Worm (Caenorhabditis elegans) whole organism, L4 larva: ENCODE data around the gene vab-19.
A peak's percentile ranks its signal among the peaks of the same experiment; 100 is the strongest.

ENCODE experiments used
- D1046.2 ChIP-seq: fragments of 200-800 bp; sonication (Bioruptor generic); IDR thresholded peaks from 2 replicates; pipeline ENCODE4 v1.3.6; 2022; ENCODE audit warnings: missing genetic modification characterization, missing compliant biosample characterization
- F10B5.3 ChIP-seq: sonication (generic microtip); optimal IDR thresholded peaks from 2 replicates; lab custom pipeline; 2016; ENCODE audit warnings: mild to moderate bottlenecking, missing genetic modification characterization, missing compliant biosample characterization
- F26F4.8 ChIP-seq: fragments of 200-800 bp; sonication (Bioruptor generic); conservative IDR thresholded peaks from 2 replicates; pipeline ENCODE4 v1.3.6; 2022; ENCODE audit warnings: missing genetic modification characterization, missing compliant biosample characterization
- F49E8.2 ChIP-seq: sonication (generic microtip); optimal IDR thresholded peaks from 2 replicates; lab custom pipeline; 2016; ENCODE audit warnings: missing compliant biosample characterization, mild to moderate bottlenecking, missing genetic modification characterization, borderline replicate concordance
- Y75B8A.6 ChIP-seq: fragments of 200-800 bp; sonication (Bioruptor generic); IDR thresholded peaks from 2 replicates; pipeline ENCODE4 v1.3.6; 2022; ENCODE audit warnings: missing genetic modification reagents, missing genetic modification characterization, missing compliant biosample characterization
- ZK337.2 ChIP-seq: fragments of 200-800 bp; sonication (Bioruptor generic); IDR thresholded peaks from 2 replicates; pipeline ENCODE4 v1.3.6; 2022; ENCODE audit warnings: missing genetic modification reagents, missing genetic modification characterization, missing compliant biosample characterization
- aha-1 ChIP-seq: fragments of 150-350 bp; peaks from one replicate; lab custom pipeline; 2014; ENCODE audit warnings: missing biosample characterization, missing genetic modification characterization
- arid-1 ChIP-seq: fragments of 200-800 bp; sonication (Bioruptor generic); conservative IDR thresholded peaks from 2 replicates; pipeline ENCODE4 v1.3.6; 2022; ENCODE audit warnings: missing genetic modification reagents, missing genetic modification characterization, missing compliant biosample characterization
- ceh-62 ChIP-seq: sonication (generic microtip); optimal IDR thresholded peaks from 2 replicates; lab custom pipeline; 2017; ENCODE audit warnings: missing biosample characterization, missing genetic modification characterization
- ces-1 ChIP-seq: fragments of 150-350 bp; sonication (generic microtip); optimal IDR thresholded peaks from 4 replicates; lab custom pipeline; 2014; ENCODE audit warnings: missing biosample characterization, missing genetic modification reagents, missing genetic modification characterization
- daf-16 ChIP-seq, 3 experiments: sonication (generic microtip); optimal IDR thresholded peaks; 2 replicates each; lab custom pipeline; 2016 to 2017; ENCODE audit warnings: missing genetic modification characterization in 3 of 3, missing genetic modification reagents in 3 of 3, mild to moderate bottlenecking in 2 of 3, missing compliant biosample characterization in 2 of 3, missing biosample characterization in 1 of 3, moderate library complexity in 1 of 3
- daf-19 ChIP-seq: fragments of 200-800 bp; sonication (Bioruptor generic); conservative IDR thresholded peaks from 2 replicates; pipeline ENCODE4 v1.3.6; 2022; ENCODE audit warnings: missing genetic modification characterization, missing compliant biosample characterization
- dmd-6 ChIP-seq: fragments of 200-800 bp; sonication (Bioruptor generic); IDR thresholded peaks from 2 replicates; pipeline ENCODE4 v1.3.6; 2022; ENCODE audit warnings: missing genetic modification reagents, missing genetic modification characterization, missing compliant biosample characterization
- dmd-8 ChIP-seq: fragments of 200-800 bp; sonication (Bioruptor generic); IDR thresholded peaks from 2 replicates; pipeline ENCODE4 v1.3.6; 2022; ENCODE audit warnings: missing genetic modification characterization, missing compliant biosample characterization
- dmd-9 ChIP-seq: fragments of 200-800 bp; sonication (Bioruptor generic); IDR thresholded peaks from 2 replicates; pipeline ENCODE4 v1.3.6; 2022; ENCODE audit warnings: missing genetic modification reagents, missing genetic modification characterization, missing compliant biosample characterization
- dpl-1 ChIP-seq: fragments of 150-350 bp; optimal IDR thresholded peaks from 2 replicates; lab custom pipeline; 2014; ENCODE audit warnings: missing biosample characterization, missing genetic modification reagents, missing genetic modification characterization
- duxl-1 ChIP-seq: sonication (generic microtip); optimal IDR thresholded peaks from 2 replicates; lab custom pipeline; 2016; ENCODE audit warnings: mild to moderate bottlenecking, missing genetic modification characterization, moderate library complexity, missing compliant biosample characterization; ENCODE audit not compliant: poor library complexity
- dve-1 ChIP-seq: sonication (generic microtip); optimal IDR thresholded peaks from 2 replicates; lab custom pipeline; 2017; ENCODE audit warnings: antibody characterized with exemption, mild to moderate bottlenecking, missing genetic modification characterization, missing compliant biosample characterization; ENCODE audit not compliant: insufficient read depth
- hif-1 ChIP-seq, 2 experiments: sonication (generic microtip); optimal IDR thresholded peaks; 2 replicates each; lab custom pipeline; 2016 to 2017; ENCODE audit warnings: missing compliant biosample characterization in 2 of 2, missing genetic modification characterization in 2 of 2, missing genetic modification reagents in 2 of 2, missing genotype in 2 of 2, mild to moderate bottlenecking in 1 of 2
- hlh-11 ChIP-seq: fragments of 200-800 bp; sonication (Bioruptor generic); optimal IDR thresholded peaks from 2 replicates; lab custom pipeline; 2018; ENCODE audit warnings: mild to moderate bottlenecking, missing genetic modification characterization, missing compliant biosample characterization
- hlh-30 ChIP-seq: sonication (generic microtip); optimal IDR thresholded peaks from 2 replicates; lab custom pipeline; 2017; ENCODE audit warnings: antibody characterized with exemption, mild to moderate bottlenecking, missing genetic modification characterization, missing compliant biosample characterization; ENCODE audit not compliant: insufficient read depth
- lim-7 ChIP-seq: fragments of 200-800 bp; sonication (Bioruptor generic); IDR thresholded peaks from 2 replicates; pipeline ENCODE4 v1.3.6; 2022; ENCODE audit warnings: missing genetic modification characterization, missing compliant biosample characterization
- lin-38 ChIP-seq: fragments of 200-800 bp; sonication (Bioruptor generic); IDR thresholded peaks from 2 replicates; pipeline ENCODE4 v1.3.6; 2022; ENCODE audit warnings: missing genetic modification reagents, missing genetic modification characterization, missing compliant biosample characterization
- lsy-2 ChIP-seq, 2 experiments: fragments of 150-350 bp in 1 of 2; sonication (generic microtip) in 1 of 2; optimal IDR thresholded peaks; 2 replicates each; lab custom pipeline; 2014 to 2017; ENCODE audit warnings: missing biosample characterization in 2 of 2, missing genetic modification characterization in 2 of 2
- madf-9 ChIP-seq: fragments of 200-800 bp; sonication (Bioruptor generic); conservative IDR thresholded peaks from 2 replicates; pipeline ENCODE4 v1.3.6; 2022; ENCODE audit warnings: missing genetic modification reagents, missing genetic modification characterization, missing compliant biosample characterization
- mep-1 ChIP-seq: fragments of 150-350 bp; sonication (generic microtip); optimal IDR thresholded peaks from 3 replicates; lab custom pipeline; 2014; ENCODE audit warnings: missing biosample characterization, missing genetic modification characterization
- mes-2 ChIP-seq: sonication (generic microtip); optimal IDR thresholded peaks from 2 replicates; lab custom pipeline; 2016; ENCODE audit warnings: missing genotype, mild to moderate bottlenecking, missing genetic modification characterization, missing compliant biosample characterization; ENCODE audit not compliant: poor library complexity, severe bottlenecking
- mxl-3 ChIP-seq: fragments of 200-800 bp; sonication (Bioruptor generic); optimal IDR thresholded peaks from 2 replicates; lab custom pipeline; 2018; ENCODE audit warnings: mild to moderate bottlenecking, missing genetic modification characterization, missing compliant biosample characterization
- nhr-10 ChIP-seq: fragments of 150-350 bp; optimal IDR thresholded peaks from 2 replicates; lab custom pipeline; 2014; ENCODE audit warnings: missing biosample characterization, missing genetic modification characterization
- nhr-102 ChIP-seq: sonication (generic microtip); optimal IDR thresholded peaks from 2 replicates; lab custom pipeline; 2016; ENCODE audit warnings: mild to moderate bottlenecking, missing genetic modification characterization, moderate library complexity, missing compliant biosample characterization
- nhr-41 ChIP-seq: fragments of 200-800 bp; sonication (Bioruptor generic); IDR thresholded peaks from 2 replicates; pipeline ENCODE4 v1.3.6; 2022; ENCODE audit warnings: missing genetic modification reagents, missing genetic modification characterization, missing compliant biosample characterization
- nhr-42 ChIP-seq: fragments of 200-800 bp; sonication (Bioruptor generic); IDR thresholded peaks from 2 replicates; pipeline ENCODE4 v1.3.6; 2022; ENCODE audit warnings: missing genetic modification characterization, missing compliant biosample characterization
- pha-4 ChIP-seq, 2 experiments: fragments of 150-350 bp in 1 of 2; fragments of 200-800 bp in 1 of 2; sonication (Bioruptor generic) in 1 of 2; IDR thresholded peaks in 1 of 2; optimal IDR thresholded peaks in 1 of 2; 2 replicates each; pipeline versions ENCODE4 v1.3.6 to Lab custom; 2014 to 2022; ENCODE audit warnings: missing genetic modification characterization in 2 of 2, missing genetic modification reagents in 2 of 2, missing biosample characterization in 1 of 2, missing compliant biosample characterization in 1 of 2
- set-16 ChIP-seq: fragments of 200-800 bp; sonication (Bioruptor generic); IDR thresholded peaks from 2 replicates; pipeline ENCODE4 v1.3.6; 2022; ENCODE audit warnings: missing genetic modification reagents, missing genetic modification characterization, missing compliant biosample characterization
- snpc-1.2 ChIP-seq: fragments of 200-800 bp; sonication (Bioruptor generic); IDR thresholded peaks from 2 replicates; pipeline ENCODE4 v1.3.6; 2022; ENCODE audit warnings: missing genetic modification reagents, missing genetic modification characterization, missing compliant biosample characterization
- tag-97 ChIP-seq: fragments of 200-800 bp; sonication (Bioruptor generic); IDR thresholded peaks from 2 replicates; pipeline ENCODE4 v1.3.6; 2022; ENCODE audit warnings: missing genetic modification characterization, missing compliant biosample characterization
- unc-130 ChIP-seq: sonication (generic microtip); optimal IDR thresholded peaks from 2 replicates; lab custom pipeline; 2016; ENCODE audit warnings: missing genetic modification reagents, missing genetic modification characterization, missing compliant biosample characterization
- unc-62 ChIP-seq, 3 experiments: fragments of 150-350 bp in 1 of 3; sonication (generic microtip); optimal IDR thresholded peaks in 2 of 3; peaks in 1 of 3; 1 replicate in 1 of 3; 2 replicates in 2 of 3; lab custom pipeline; 2014 to 2017; ENCODE audit warnings: missing biosample characterization in 3 of 3, missing genetic modification characterization in 3 of 3, missing genetic modification reagents in 3 of 3, missing genotype in 1 of 3
- vab-7 ChIP-seq: fragments of 200-800 bp; sonication (Bioruptor generic); IDR thresholded peaks from 2 replicates; pipeline ENCODE4 v1.3.6; 2022; ENCODE audit warnings: missing genetic modification reagents, missing genetic modification characterization, missing compliant biosample characterization
- zip-2 ChIP-seq: fragments of 150-350 bp; optimal IDR thresholded peaks from 2 replicates; lab custom pipeline; 2014; ENCODE audit warnings: missing biosample characterization, missing genetic modification characterization

The vab-19 gene

DNA sequence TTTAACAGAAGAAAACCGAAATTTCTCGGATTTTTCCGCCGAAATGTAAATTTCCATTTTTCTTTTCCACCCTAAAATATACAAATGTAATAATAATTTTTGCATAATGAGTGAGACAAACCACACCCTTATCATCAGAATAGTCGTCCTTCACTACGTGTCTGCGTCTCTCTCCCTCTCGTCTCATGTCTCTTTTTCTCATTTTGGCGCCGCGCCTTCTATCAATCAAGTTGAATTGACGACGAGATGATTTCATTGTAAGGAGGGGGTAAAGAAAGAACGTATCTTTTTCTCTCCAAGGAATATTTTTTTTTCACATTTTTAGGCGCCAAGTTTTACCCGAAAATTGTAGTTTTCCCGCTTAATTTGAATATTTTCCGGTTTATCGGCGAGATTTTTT is 836 bp upstream of the vab-19 start:
- TF ChIP-seq mep-1 (peak; percentile 42), ZK337.2 (GFP tag; lab: Robert Waterston, UW) (no peak), lsy-2 (tag; optimal IDR thresholded peaks at IDR 0.05; lab: Kevin White, UChicago) (peak in 1 of 2 experiments; percentile 10), hlh-11 (tag; lab: Kevin White, UChicago) (peak; percentile 42), ces-1 (GFP tag; lab: Kevin White, UChicago) (no peak), dmd-6 (GFP tag; lab: Robert Waterston, UW) (peak; percentile 26; the same call in 1 of the 2 replicates), hlh-30 (tag; lab: Kevin White, UChicago) (peak; percentile 20), dve-1 (peak; percentile 33), daf-16 (GFP tag; optimal IDR thresholded peaks at IDR 0.05; lab: Kevin White, UChicago) (no peak), daf-16 (tag; optimal IDR thresholded peaks at IDR 0.05; lab: Kevin White, UChicago) (peak; percentile 26), mes-2 (tag; lab: Kevin White, UChicago) (peak; percentile 46)
- TF ChIP-seq, all 104 proteins: peak for 8

DNA sequence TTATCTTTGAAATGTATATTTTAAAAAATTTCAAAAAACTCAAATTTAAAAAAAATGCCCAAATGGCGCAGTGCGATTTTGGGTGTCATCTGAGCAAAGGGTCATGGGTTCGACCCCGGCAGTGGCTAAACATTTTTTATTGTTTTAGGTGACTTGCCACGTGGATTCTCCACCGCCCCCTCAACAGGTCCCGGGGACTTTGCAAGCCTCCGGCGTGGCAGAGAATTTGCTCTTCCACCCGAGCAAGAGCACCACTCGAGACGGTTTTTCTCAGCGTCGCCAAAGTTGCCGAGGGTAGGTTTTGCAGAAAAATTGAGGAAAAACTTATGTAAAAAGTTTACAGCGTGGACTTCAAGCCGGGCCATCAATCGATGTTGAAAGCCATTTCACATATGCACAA is 2.1 kb downstream of the vab-19 start:
- TF ChIP-seq madf-9 (GFP tag; lab: Robert Waterston, UW): no peak
- no peak for TF ChIP-seq F26F4.8 (GFP tag; lab: Robert Waterston, UW)
- peak; percentile 54; the same call in 1 of the 2 replicates for TF ChIP-seq set-16 (GFP tag; lab: Robert Waterston, UW)
- TF ChIP-seq dmd-6 (GFP tag; lab: Robert Waterston, UW): no peak
- TF ChIP-seq duxl-1 (tag; lab: Kevin White, UChicago): no peak
- TF ChIP-seq vab-7 (GFP tag; lab: Robert Waterston, UW): no peak

DNA sequence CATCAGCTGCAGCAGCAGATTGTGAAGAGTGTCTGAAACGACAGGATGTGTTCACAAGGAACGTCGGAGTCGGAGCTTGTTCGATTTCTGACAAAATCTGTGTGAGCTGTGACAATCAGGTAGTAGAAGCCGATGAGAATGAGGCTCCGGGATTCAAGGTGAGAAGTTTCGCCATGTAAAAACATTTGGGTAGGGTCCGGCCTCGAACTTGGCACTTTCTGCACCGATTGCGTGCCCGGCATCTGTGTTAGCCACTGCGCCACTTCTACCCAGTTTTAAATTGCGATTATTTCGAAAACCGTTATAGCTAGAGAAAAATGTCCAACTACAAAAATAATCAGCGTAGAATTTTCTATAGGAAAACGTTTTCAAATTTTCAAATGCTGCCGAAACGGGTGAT is 3.6 kb downstream of the vab-19 start:
- no peak for TF ChIP-seq dmd-8 (GFP tag; lab: Robert Waterston, UW)
- no peak for TF ChIP-seq ceh-62 (tag; lab: Kevin White, UChicago)
- TF ChIP-seq unc-62 (GFP tag; optimal IDR thresholded peaks at IDR 0.05 in 1 of 2; lab: Kevin White, UChicago): peak in 1 of 2 experiments; percentile 91
- no peak for TF ChIP-seq unc-62 (tag; optimal IDR thresholded peaks at IDR 0.05; lab: Kevin White, UChicago)

DNA sequence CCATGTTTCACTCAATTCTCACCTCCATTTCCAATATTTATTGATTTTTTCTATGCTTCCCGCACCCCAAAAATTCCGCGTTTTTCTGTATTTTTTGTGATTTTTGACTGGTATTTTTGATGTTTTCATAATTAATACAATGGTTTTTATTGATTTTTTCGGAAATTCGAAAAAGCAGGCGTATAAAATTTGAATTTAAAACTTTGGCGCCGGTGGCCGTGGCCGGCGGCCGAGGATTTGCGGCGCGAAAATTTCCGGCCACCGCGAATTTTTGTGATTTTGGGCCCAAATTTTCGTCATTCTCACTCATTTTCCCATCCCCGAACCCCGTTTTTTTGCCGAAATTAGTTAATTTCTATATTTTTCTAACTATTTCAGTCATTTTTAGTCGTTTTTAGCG is 7.9 kb downstream of the vab-19 start:
- TF ChIP-seq mes-2 (tag; lab: Kevin White, UChicago) (peak; percentile 93), pha-4 (GFP tag; IDR thresholded peaks at IDR 0.05; lab: Robert Waterston, UW) (peak; percentile 51; the same call in 1 of the 2 replicates), pha-4 (tag; optimal IDR thresholded peaks at IDR 0.05; lab: Kevin White, UChicago) (no peak), zip-2 (no peak), set-16 (GFP tag; lab: Robert Waterston, UW) (no peak), snpc-1.2 (GFP tag; lab: Robert Waterston, UW) (0 out of 2 replicates have a peak, but pooled peaks have one; percentile 11), Y75B8A.6 (GFP tag; lab: Robert Waterston, UW) (no peak), dmd-6 (GFP tag; lab: Robert Waterston, UW) (peak; percentile 47), nhr-10 (no peak), tag-97 (GFP tag; lab: Robert Waterston, UW) (no peak), dmd-9 (peak; percentile 73; the same call in 1 of the 2 replicates), F10B5.3 (no peak), hif-1 (tag; optimal IDR thresholded peaks at IDR 0.05; lab: Kevin White, UChicago) (peak in 1 of 2 experiments; percentile 75), nhr-41 (GFP tag; lab: Robert Waterston, UW) (no peak), unc-130 (GFP tag; lab: Kevin White, UChicago) (peak; percentile 92), lin-38 (GFP tag; lab: Robert Waterston, UW) (peak; percentile 82), lim-7 (GFP tag; lab: Robert Waterston, UW) (no peak), mxl-3 (GFP tag; lab: Kevin White, UChicago) (peak; percentile 11), nhr-42 (GFP tag; lab: Robert Waterston, UW) (no peak), hlh-11 (tag; lab: Kevin White, UChicago) (peak; percentile 36), duxl-1 (tag; lab: Kevin White, UChicago) (no peak), daf-16 (GFP tag; optimal IDR thresholded peaks at IDR 0.05; lab: Kevin White, UChicago) (no peak), daf-16 (tag; optimal IDR thresholded peaks at IDR 0.05; lab: Kevin White, UChicago) (no peak), arid-1 (GFP tag; lab: Robert Waterston, UW) (no peak), daf-19 (no peak), dpl-1 (GFP tag; lab: Kevin White, UChicago) (peak; percentile 88), nhr-102 (peak; percentile 22), lsy-2 (tag; optimal IDR thresholded peaks at IDR 0.05; lab: Kevin White, UChicago) (peak in 1 of 2 experiments; percentile 36), F49E8.2 (tag; lab: Kevin White, UChicago) (peak; percentile 35), D1046.2 (GFP tag; lab: Robert Waterston, UW) (peak; percentile 54; the same call in 1 of the 2 replicates), vab-7 (GFP tag; lab: Robert Waterston, UW) (0 out of 2 replicates have a peak, but pooled peaks have one; percentile 25), aha-1 (tag; lab: Kevin White, UChicago) (peak; percentile 66), ZK337.2 (GFP tag; lab: Robert Waterston, UW) (peak; percentile 96)
